Fruit fly (Drosophila melanogaster): ENCODE measurements around the gene Parp1.

DNA sequence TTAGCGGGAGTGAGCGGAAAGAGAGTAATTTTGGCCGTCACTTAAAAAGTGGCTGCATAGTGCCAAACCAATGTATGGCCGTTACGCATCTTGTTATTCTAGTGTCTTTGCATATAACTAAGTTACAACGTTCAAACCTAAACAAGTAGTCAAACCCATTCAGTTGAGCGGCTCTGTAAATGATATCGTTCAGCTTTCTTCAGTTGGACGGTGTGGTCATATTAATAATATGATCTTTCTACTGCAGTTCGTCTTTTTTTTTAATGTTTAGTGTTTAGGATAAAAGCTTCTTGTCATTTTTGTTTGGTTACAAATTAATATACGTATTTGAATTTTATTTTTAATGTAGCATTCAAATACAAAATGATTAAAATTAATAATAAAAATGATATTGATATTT, 2.8 kb upstream of the Parp1 start:
- TF ChIP-seq kay (GFP tag; ENCODE audit: borderline replicate concordance) (no peak), CG11617 (GFP tag; optimal IDR thresholded peaks at IDR 0.05) (no peak), CG7045 (GFP tag; optimal IDR thresholded peaks at IDR 0.05) (no peak), CG12768 (GFP tag; optimal IDR thresholded peaks at IDR 0.05) (no peak), cnc (optimal IDR thresholded peaks at IDR 0.05) (no peak), CG14711 (tag; optimal IDR thresholded peaks at IDR 0.05) (no peak), Hr96 (GFP tag; optimal IDR thresholded peaks at IDR 0.05) (no peak), CG7101 (tag; optimal IDR thresholded peaks at IDR 0.05) (no peak), bab1 (GFP tag; optimal IDR thresholded peaks at IDR 0.05) (no peak), pad (GFP tag; optimal IDR thresholded peaks at IDR 0.05) (no peak)

Data from whole organism, adult.